Fruit fly (Drosophila melanogaster): ENCODE data around the gene CG13875.
A peak's percentile ranks its signal among the peaks of the same experiment; 100 is the strongest.

CG13875 gene

DNA sequence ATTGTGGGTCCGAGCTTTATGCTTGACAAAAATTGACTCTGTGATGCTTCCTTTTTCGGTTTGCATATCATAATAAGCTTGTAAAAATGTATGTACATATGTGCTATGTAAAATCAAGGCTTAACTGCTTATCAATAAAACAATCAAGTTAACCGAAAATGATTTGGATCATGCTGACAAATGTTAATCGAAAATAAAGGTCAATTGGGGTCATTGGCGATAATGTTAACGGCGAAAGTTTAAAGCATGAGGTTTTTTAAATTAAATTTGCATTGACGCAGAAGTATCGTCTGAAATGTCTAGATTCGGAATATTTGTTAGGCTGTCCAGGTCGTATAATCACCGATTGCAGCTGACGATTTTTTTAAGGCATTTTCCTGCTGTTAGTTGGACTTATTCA lies 36.6 kb downstream of the CG13875 start, which contains the start of gene Kaz1-ORFB:
Gene Kaz1-ORFB, plus strand, starts transcription at position 301 of the 400 bp plus-strand sequence.
- TF ChIP-seq CG18599 (GFP tag; optimal IDR thresholded peaks at IDR 0.05), result no peak
- TF ChIP-seq CG1792 (GFP tag; optimal IDR thresholded peaks at IDR 0.05), result no peak

DNA sequence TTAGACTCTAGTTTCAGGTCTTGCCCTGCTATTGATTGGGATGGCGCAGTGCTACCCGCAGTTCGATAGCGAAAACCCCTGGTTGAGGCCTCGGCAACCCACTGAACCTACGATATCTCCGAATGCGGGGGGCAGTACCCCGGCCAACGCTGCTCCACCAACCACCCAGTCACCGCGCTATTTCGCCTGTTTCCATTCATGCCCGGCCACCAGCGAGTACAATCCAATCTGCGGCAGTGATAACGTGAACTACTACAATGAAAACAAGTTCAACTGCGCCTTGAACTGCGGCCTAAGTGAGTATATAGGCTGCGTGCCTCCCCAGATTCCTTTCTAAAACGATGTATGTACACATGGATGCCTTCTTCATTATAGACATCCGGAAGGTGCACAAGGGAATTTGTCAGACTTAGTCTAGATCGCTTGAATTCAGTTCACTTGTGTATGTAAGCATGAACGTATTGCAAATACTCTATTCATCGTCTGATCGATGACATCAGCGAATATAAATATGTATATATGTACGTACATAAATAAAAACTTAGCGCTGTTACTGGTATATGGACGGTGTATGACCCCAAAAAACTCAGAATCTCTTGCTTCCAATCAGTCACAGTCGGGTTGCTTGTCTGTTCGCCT lies 37.9 kb downstream of the CG13875 start, which contains the start of gene CG13877:
Gene CG13877, plus strand, starts transcription at position 589 of the 639 bp plus-strand sequence.
- TF ChIP-seq Mes4 (GFP tag; optimal IDR thresholded peaks at IDR 0.05) (no peak), CG34376 (GFP tag; optimal IDR thresholded peaks at IDR 0.05) (peak; percentile 11), sug (tag; optimal IDR thresholded peaks at IDR 0.05) (peak; percentile 79), Dref (GFP tag; IDR thresholded peaks at IDR 0.05) (no peak), Med (GFP tag) (peak; percentile 6)

- TF ChIP-seq HmgZ (tag; optimal IDR thresholded peaks at IDR 0.05), result peak; percentile 56
- peak; percentile 57 for TF ChIP-seq emc (GFP tag; optimal IDR thresholded peaks at IDR 0.05)
- peak; percentile 81 for TF ChIP-seq HHEX (GFP tag; optimal IDR thresholded peaks at IDR 0.05)
- peak; percentile 62 for TF ChIP-seq ken (GFP tag; IDR thresholded peaks at IDR 0.05)
- TF ChIP-seq B-H2 (GFP tag; optimal IDR thresholded peaks at IDR 0.05), result peak; percentile 93
- TF ChIP-seq oc (tag; optimal IDR thresholded peaks at IDR 0.05), result peak; percentile 72
- peak; percentile 59 for TF ChIP-seq trh (GFP tag; optimal IDR thresholded peaks at IDR 0.05)
- no peak for TF ChIP-seq Hr39 (optimal IDR thresholded peaks at IDR 0.05)
- TF ChIP-seq lbe (GFP tag; optimal IDR thresholded peaks at IDR 0.05), result no peak
- TF ChIP-seq zfh2 (GFP tag; optimal IDR thresholded peaks at IDR 0.05), result peak; percentile 94
- peak; percentile 96 for TF ChIP-seq sens (GFP tag)
- peak; percentile 75; the same call in 2 of the 3 replicates for TF ChIP-seq Aef1 (GFP tag; IDR thresholded peaks at IDR 0.05)
- TF ChIP-seq CG7963 (GFP tag; IDR thresholded peaks at IDR 0.05; ENCODE audit: partially characterized antibody), result no peak
- TF ChIP-seq toy (GFP tag; IDR thresholded peaks at IDR 0.05), result peak; percentile 55; the same call in 1 of the 2 replicates
- peak; percentile 43 for TF ChIP-seq CG3995 (GFP tag; optimal IDR thresholded peaks at IDR 0.05)
- TF ChIP-seq ase (GFP tag; IDR thresholded peaks at IDR 0.05), result peak; percentile 71
- peak; percentile 87 for TF ChIP-seq CG18619 (GFP tag; optimal IDR thresholded peaks at IDR 0.05)
- peak; percentile 69 for TF ChIP-seq CG8281 (tag; optimal IDR thresholded peaks at IDR 0.05)
- TF ChIP-seq CG31365 (tag; optimal IDR thresholded peaks at IDR 0.05), result peak; percentile 17
- peak; percentile 81 for TF ChIP-seq Sox100B (GFP tag; optimal IDR thresholded peaks at IDR 0.05)
- TF ChIP-seq CTCF (GFP tag; optimal IDR thresholded peaks at IDR 0.05), result peak; percentile 26
- peak; percentile 63 for TF ChIP-seq Hand (GFP tag; optimal IDR thresholded peaks at IDR 0.05)
- TF ChIP-seq Jarid2 (GFP tag; optimal IDR thresholded peaks at IDR 0.05), result peak; percentile 27
- peak; percentile 89 for TF ChIP-seq Meics (GFP tag; optimal IDR thresholded peaks at IDR 0.05)
- no peak for TF ChIP-seq MTF-1 (GFP tag; optimal IDR thresholded peaks at IDR 0.05; ENCODE audit: borderline replicate concordance)
- TF ChIP-seq maf-S (GFP tag; optimal IDR thresholded peaks at IDR 0.05), result peak; percentile 70
- peak; percentile 81 for TF ChIP-seq Nf-YC (tag; optimal IDR thresholded peaks at IDR 0.05)
- peak; percentile 24 for TF ChIP-seq sqz (GFP tag; optimal IDR thresholded peaks at IDR 0.05)
- TF ChIP-seq psq (GFP tag; optimal IDR thresholded peaks at IDR 0.05), result peak; percentile 50
- TF ChIP-seq Dll (GFP tag; IDR thresholded peaks at IDR 0.05; ENCODE audit: partially characterized antibody), result 0 out of 4 replicates have a peak, but pooled peaks have one; percentile 26
- no peak for TF ChIP-seq Sin3A (optimal IDR thresholded peaks at IDR 0.05)
- peak; percentile 41 for TF ChIP-seq sima (GFP tag; optimal IDR thresholded peaks at IDR 0.05)
- TF ChIP-seq CG10274 (GFP tag; optimal IDR thresholded peaks at IDR 0.05), result peak; percentile 75
- peak; percentile 14 for TF ChIP-seq CrebB (tag; optimal IDR thresholded peaks at IDR 0.05)
- no peak for TF ChIP-seq Elba2 (GFP tag; optimal IDR thresholded peaks at IDR 0.05)
- no peak for TF ChIP-seq CG2129 (GFP tag; IDR thresholded peaks at IDR 0.05; ENCODE audit: partially characterized antibody)
- peak; percentile 98 for TF ChIP-seq wek (GFP tag; optimal IDR thresholded peaks at IDR 0.05)
- no peak for TF ChIP-seq Adf1 (GFP tag; IDR thresholded peaks at IDR 0.05)
Observed at dm6 chr3L:223019-223902, 43.5 kb downstream of the CG13875 start, which contains the start of the genes pyx and CG33229. pyx (minus strand) TSS chr3L:223069. CG33229 (plus strand) TSS chr3L:223852.

All from whole organism, embryonic.